Fruit fly (Drosophila melanogaster): ENCODE measurements around the gene Elp4.

- no peak for TF ChIP-seq CTCF (optimal IDR thresholded peaks at IDR 0.05)
- no peak for TF ChIP-seq CG8478 (optimal IDR thresholded peaks at IDR 0.05)
Observed at dm6 chr2L:5476699-5477098, 47.2 kb upstream of the Elp4 start.

All from S2 (cell line).